Fruit fly (Drosophila melanogaster): Measurements from ENCODE around the gene CG32533.

CG32533 gene

DNA sequence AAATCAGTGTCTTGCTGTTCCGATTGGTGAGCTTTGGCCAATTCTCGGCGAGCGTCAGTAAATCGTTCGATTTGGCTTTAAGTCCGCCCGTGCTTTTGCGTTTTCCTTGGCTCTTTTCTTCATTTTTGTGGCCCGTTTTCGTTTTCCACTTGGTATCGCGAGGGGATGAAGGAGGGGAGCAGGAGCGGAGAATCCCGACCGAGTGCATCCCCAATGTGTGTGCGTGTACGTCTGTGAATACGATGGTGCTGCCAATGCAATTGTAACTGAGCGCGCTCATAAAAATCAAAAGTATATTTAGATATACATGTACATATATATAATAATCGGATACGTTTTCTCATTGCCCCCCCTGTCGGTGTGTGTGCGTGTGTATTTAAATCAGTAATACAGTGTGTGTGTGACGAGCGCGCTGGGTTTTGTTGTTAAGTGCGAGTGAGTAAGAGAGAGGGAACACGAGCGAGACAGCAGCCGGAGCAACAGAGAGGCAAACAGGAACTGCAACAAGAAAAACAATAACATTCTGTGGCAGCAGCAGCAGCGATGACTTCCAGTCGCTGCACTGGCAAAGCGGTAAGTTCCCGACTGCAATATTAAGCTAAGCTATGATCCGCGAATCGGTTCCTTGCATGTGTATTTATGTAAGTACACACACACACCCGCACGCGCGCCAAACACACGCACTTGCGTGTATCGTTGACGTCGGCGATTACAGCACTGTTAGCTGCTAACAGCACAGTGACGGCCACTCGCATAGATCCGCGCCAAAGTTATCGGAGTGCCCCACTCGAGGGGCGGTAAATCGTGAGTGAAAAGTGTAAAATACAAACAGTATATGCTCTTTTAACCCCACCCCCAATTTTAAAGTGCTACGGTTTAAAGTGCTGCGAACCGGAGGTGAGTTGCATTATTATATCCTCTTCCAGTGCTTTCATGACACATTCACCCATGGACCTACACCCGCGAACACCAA, 16.7 kb upstream of the CG32533 start (continued):
- TF ChIP-seq sob (GFP tag; IDR thresholded peaks at IDR 0.05) (peak; percentile 55), croc (GFP tag; conservative IDR thresholded peaks at IDR 0.05) (peak; percentile 15; the same call in 1 of the 3 replicates), lmd (GFP tag; IDR thresholded peaks at IDR 0.05) (peak; percentile 68), gcm (GFP tag; optimal IDR thresholded peaks at IDR 0.05) (peak; percentile 2), CG11398 (GFP tag; optimal IDR thresholded peaks at IDR 0.05) (peak; percentile 7), ro (GFP tag; IDR thresholded peaks at IDR 0.05) (no peak), HLH54F (GFP tag; optimal IDR thresholded peaks at IDR 0.05) (peak; percentile 65), hb (GFP tag; IDR thresholded peaks at IDR 0.05; ENCODE audit: partially characterized antibody) (no peak), Hsf (GFP tag; optimal IDR thresholded peaks at IDR 0.05) (peak; percentile 38), Dip3 (GFP tag; optimal IDR thresholded peaks at IDR 0.05) (peak; percentile 60), CG11456 (GFP tag; IDR thresholded peaks at IDR 0.05) (peak; percentile 79), Atf-2 (GFP tag; optimal IDR thresholded peaks at IDR 0.05) (peak; percentile 61), CG1792 (GFP tag; optimal IDR thresholded peaks at IDR 0.05) (peak; percentile 19), insv (GFP tag; optimal IDR thresholded peaks at IDR 0.05) (no peak), tin (GFP tag; optimal IDR thresholded peaks at IDR 0.05) (peak; percentile 40), lbe (GFP tag; optimal IDR thresholded peaks at IDR 0.05) (no peak), CG17612 (GFP tag; IDR thresholded peaks at IDR 0.05) (no peak), tll (GFP tag; optimal IDR thresholded peaks at IDR 0.05) (no peak), Nf-YB (GFP tag; optimal IDR thresholded peaks at IDR 0.05) (no peak), mirr (GFP tag; optimal IDR thresholded peaks at IDR 0.05) (peak; percentile 42), pum (GFP tag; optimal IDR thresholded peaks at IDR 0.05) (peak; percentile 67), CG18476 (GFP tag; optimal IDR thresholded peaks at IDR 0.05) (no peak), CG16815 (GFP tag; optimal IDR thresholded peaks at IDR 0.05) (peak; percentile 22), H15 (GFP tag; IDR thresholded peaks at IDR 0.05) (0 out of 3 replicates have a peak, but pooled peaks have one; percentile 23), sd (tag; optimal IDR thresholded peaks at IDR 0.05) (no peak), caup (GFP tag; optimal IDR thresholded peaks at IDR 0.05; ENCODE audit: severe bottlenecking) (peak; percentile 75), E2f2 (GFP tag; IDR thresholded peaks at IDR 0.05) (peak; percentile 44), MTF-1 (GFP tag; optimal IDR thresholded peaks at IDR 0.05; ENCODE audit: borderline replicate concordance) (peak; percentile 24), dpn (GFP tag; optimal IDR thresholded peaks at IDR 0.05) (peak; percentile 46 to 47), CG10274 (GFP tag; optimal IDR thresholded peaks at IDR 0.05) (peak; percentile 37), Ets97D (GFP tag; optimal IDR thresholded peaks at IDR 0.05) (no peak), CG15073 (GFP tag; optimal IDR thresholded peaks at IDR 0.05) (peak; percentile 76), rib (GFP tag; IDR thresholded peaks at IDR 0.05) (peak; percentile 29; the same call in 1 of the 2 replicates), CG2202 (tag; optimal IDR thresholded peaks at IDR 0.05) (no peak), CG12659 (GFP tag; optimal IDR thresholded peaks at IDR 0.05) (peak; percentile 45), CG9437 (GFP tag; optimal IDR thresholded peaks at IDR 0.05) (peak; percentile 30), bbx (GFP tag; IDR thresholded peaks at IDR 0.05; ENCODE audit: partially characterized antibody) (no peak), CG9817 (tag; optimal IDR thresholded peaks at IDR 0.05) (peak; percentile 58), scrt (GFP tag; optimal IDR thresholded peaks at IDR 0.05) (peak; percentile 41), CG43689 (GFP tag; IDR thresholded peaks at IDR 0.05) (no peak), ab (GFP tag; optimal IDR thresholded peaks at IDR 0.05) (no peak), Ssrp (tag; optimal IDR thresholded peaks at IDR 0.05) (peak; percentile 50), CG10147 (GFP tag; optimal IDR thresholded peaks at IDR 0.05) (peak; percentile 9), CG16863 (GFP tag; optimal IDR thresholded peaks at IDR 0.05) (peak; percentile 26), CG13894 (tag; optimal IDR thresholded peaks at IDR 0.05) (peak; percentile 34), Drgx (GFP tag; IDR thresholded peaks at IDR 0.05) (peak; percentile 79), CG8290 (GFP tag; optimal IDR thresholded peaks at IDR 0.05) (no peak), CG8290 (tag; optimal IDR thresholded peaks at IDR 0.05) (peak in 1 of 2 experiments; percentile 93)
